Worm (Caenorhabditis elegans) whole organism, L2 larva: ENCODE measurements around the gene sre-6.

Source experiments
- Y55F3AM.14 ChIP-seq: fragments of 200-800 bp; sonication (Bioruptor generic); optimal IDR thresholded peaks from 2 replicates; lab custom pipeline; 2018; ENCODE audit warnings: mild to moderate bottlenecking, missing genetic modification characterization, missing compliant biosample characterization
- ZK546.5 ChIP-seq: sonication (generic microtip); optimal IDR thresholded peaks from 2 replicates; lab custom pipeline; 2017; ENCODE audit warnings: missing biosample characterization, missing genetic modification characterization
- alr-1 ChIP-seq: fragments of 150-350 bp; optimal IDR thresholded peaks from 2 replicates; lab custom pipeline; 2014; ENCODE audit warnings: missing biosample characterization, missing genetic modification characterization
- aly-2 ChIP-seq: fragments of 150-350 bp; optimal IDR thresholded peaks from 2 replicates; lab custom pipeline; 2014; ENCODE audit warnings: missing biosample characterization, missing genetic modification characterization
- ama-1 ChIP-seq: fragments of 150-350 bp; optimal IDR thresholded peaks from 2 replicates; lab custom pipeline; 2018; ENCODE audit warnings: inconsistent platforms
- blmp-1 ChIP-seq: sonication (generic microtip); optimal IDR thresholded peaks from 2 replicates; lab custom pipeline; 2017; ENCODE audit warnings: missing genetic modification characterization, mild to moderate bottlenecking, missing compliant biosample characterization, antibody characterized with exemption, moderate library complexity; ENCODE audit not compliant: insufficient read depth
- ceh-16 ChIP-seq: fragments of 150-350 bp; optimal IDR thresholded peaks from 2 replicates; lab custom pipeline; 2014; ENCODE audit warnings: missing biosample characterization, missing genetic modification characterization
- crh-2 ChIP-seq: sonication (generic microtip); optimal IDR thresholded peaks from 2 replicates; lab custom pipeline; 2017; ENCODE audit warnings: missing biosample characterization, missing genetic modification characterization
- dmd-4 ChIP-seq: sonication (generic microtip); optimal IDR thresholded peaks from 2 replicates; lab custom pipeline; 2017; ENCODE audit warnings: missing biosample characterization, missing genetic modification characterization
- elt-1 ChIP-seq: fragments of 150-350 bp; optimal IDR thresholded peaks from 2 replicates; lab custom pipeline; 2014; ENCODE audit warnings: missing biosample characterization, missing genetic modification characterization
- gmeb-1 ChIP-seq: fragments of 150-350 bp; optimal IDR thresholded peaks from 2 replicates; lab custom pipeline; 2014; ENCODE audit warnings: missing biosample characterization, missing genetic modification characterization
- lin-11 ChIP-seq: fragments of 150-350 bp; sonication (generic microtip); optimal IDR thresholded peaks from 2 replicates; lab custom pipeline; 2014; ENCODE audit warnings: missing biosample characterization, missing genetic modification characterization, inconsistent platforms, mixed read lengths
- lin-13 ChIP-seq: fragments of 150-350 bp; optimal IDR thresholded peaks from 2 replicates; lab custom pipeline; 2014; ENCODE audit warnings: missing biosample characterization, missing genetic modification reagents, missing genetic modification characterization
- lsy-2 ChIP-seq, 2 experiments: fragments of 150-350 bp in 1 of 2; sonication (generic microtip) in 1 of 2; optimal IDR thresholded peaks; 2 replicates each; lab custom pipeline; 2014 to 2017; ENCODE audit warnings: missing biosample characterization in 2 of 2, missing genetic modification characterization in 2 of 2
- mab-5 ChIP-seq: fragments of 150-350 bp; optimal IDR thresholded peaks from 2 replicates; lab custom pipeline; 2014; ENCODE audit warnings: missing biosample characterization, missing genetic modification characterization
- mbf-1 ChIP-seq: sonication (generic microtip); optimal IDR thresholded peaks from 2 replicates; lab custom pipeline; 2017; ENCODE audit warnings: missing biosample characterization, missing genetic modification characterization
- mdl-1 ChIP-seq, 2 experiments: fragments of 150-350 bp in 1 of 2; sonication (generic microtip) in 1 of 2; optimal IDR thresholded peaks; 2 replicates each; lab custom pipeline; 2017; ENCODE audit warnings: missing biosample characterization in 2 of 2, missing genetic modification characterization in 2 of 2
- nhr-10 ChIP-seq: sonication (generic microtip); optimal IDR thresholded peaks from 2 replicates; lab custom pipeline; 2017; ENCODE audit warnings: missing biosample characterization, missing genetic modification characterization
- nhr-12 ChIP-seq: fragments of 150-350 bp; optimal IDR thresholded peaks from 2 replicates; lab custom pipeline; 2014; ENCODE audit warnings: missing biosample characterization, missing genetic modification characterization
- nhr-129 ChIP-seq: fragments of 150-350 bp; optimal IDR thresholded peaks from 2 replicates; lab custom pipeline; 2014; ENCODE audit warnings: missing biosample characterization, missing genetic modification characterization
- nhr-21 ChIP-seq: fragments of 150-350 bp; optimal IDR thresholded peaks from 2 replicates; lab custom pipeline; 2014; ENCODE audit warnings: missing biosample characterization, missing genetic modification characterization
- nhr-25 ChIP-seq: fragments of 150-350 bp; sonication (generic microtip); optimal IDR thresholded peaks from 3 replicates; lab custom pipeline; 2014; ENCODE audit warnings: missing biosample characterization, missing genetic modification characterization
- nhr-6 ChIP-seq: fragments of 150-350 bp; optimal IDR thresholded peaks from 2 replicates; lab custom pipeline; 2014; ENCODE audit warnings: missing biosample characterization, missing genetic modification characterization
- nhr-77 ChIP-seq: fragments of 150-350 bp; optimal IDR thresholded peaks from 2 replicates; lab custom pipeline; 2014; ENCODE audit warnings: missing biosample characterization, missing genetic modification characterization
- peb-1 ChIP-seq: fragments of 150-350 bp; optimal IDR thresholded peaks from 2 replicates; lab custom pipeline; 2014; ENCODE audit warnings: missing biosample characterization, missing genetic modification characterization
- sma-3 ChIP-seq: sonication (generic microtip); optimal IDR thresholded peaks from 2 replicates; lab custom pipeline; 2016; ENCODE audit warnings: missing genetic modification reagents, missing genetic modification characterization, missing compliant biosample characterization
- snpc-4 ChIP-seq: fragments of 150-350 bp; optimal IDR thresholded peaks from 2 replicates; lab custom pipeline; 2014; ENCODE audit warnings: missing biosample characterization, missing genetic modification characterization
- unc-39 ChIP-seq: fragments of 150-350 bp; optimal IDR thresholded peaks from 2 replicates; lab custom pipeline; 2014; ENCODE audit warnings: missing biosample characterization, missing genetic modification characterization
- unc-55 ChIP-seq: fragments of 150-350 bp; sonication (generic microtip); optimal IDR thresholded peaks from 3 replicates; lab custom pipeline; 2014; ENCODE audit warnings: missing biosample characterization, missing genetic modification reagents, missing genetic modification characterization
- zag-1 ChIP-seq: fragments of 150-350 bp; optimal IDR thresholded peaks from 2 replicates; lab custom pipeline; 2014; ENCODE audit warnings: missing biosample characterization, missing genetic modification characterization
- ztf-1 ChIP-seq: fragments of 200-800 bp; sonication (Bioruptor generic); conservative IDR thresholded peaks from 2 replicates; pipeline ENCODE4 v1.3.6; 2022; ENCODE audit warnings: missing genetic modification characterization, missing compliant biosample characterization

Gene sre-6

DNA sequence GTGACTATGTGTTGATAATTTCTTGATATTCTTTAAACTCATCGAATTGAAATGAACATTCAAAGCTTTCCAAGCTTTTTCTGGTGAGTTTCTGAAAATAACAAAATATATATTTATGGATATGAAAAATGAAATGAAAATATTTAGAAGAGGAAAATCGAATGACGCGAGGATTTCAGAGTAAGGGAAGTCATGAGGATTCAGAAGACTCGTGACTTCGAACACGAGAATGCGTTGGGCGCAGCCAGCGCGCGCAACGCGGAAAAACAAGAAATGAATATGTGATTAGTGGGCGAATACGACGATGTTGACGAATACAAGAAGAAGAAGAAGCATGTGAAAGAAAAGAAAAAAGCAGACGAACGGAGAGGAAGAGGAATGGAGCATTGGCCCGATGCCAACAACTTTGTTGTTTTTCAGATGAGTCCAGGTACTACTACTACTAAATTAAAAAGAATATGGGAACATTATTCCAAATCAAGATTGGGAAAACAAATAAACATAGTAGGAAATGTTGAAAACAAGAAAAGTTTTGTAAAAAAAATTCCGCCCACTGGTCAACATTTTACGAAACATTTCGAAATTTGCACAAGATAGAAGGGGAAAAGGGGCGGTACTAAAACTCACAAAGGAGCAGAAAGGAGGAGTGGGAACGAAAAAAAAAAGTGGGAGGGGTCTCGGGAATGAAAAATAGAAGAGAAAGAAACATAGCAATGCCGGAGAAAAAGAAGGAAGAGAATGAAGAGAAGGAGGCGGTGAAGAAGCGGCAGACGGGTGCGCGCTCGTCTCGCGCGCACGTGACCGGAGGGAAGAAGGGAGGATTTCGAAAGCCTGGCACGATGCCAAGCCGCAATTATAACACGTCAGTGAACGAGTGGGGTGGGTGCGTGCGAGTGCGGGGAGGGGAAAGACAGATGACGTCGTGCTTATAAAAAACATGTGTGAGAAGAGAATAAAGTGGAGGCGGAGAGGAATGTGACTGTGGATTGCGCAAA is 47.1 kb downstream of the sre-6 start (continued):
- TF ChIP-seq unc-39 (peak; percentile 43), elt-1 (tag; lab: Kevin White, UChicago) (no peak), aly-2 (no peak)

DNA sequence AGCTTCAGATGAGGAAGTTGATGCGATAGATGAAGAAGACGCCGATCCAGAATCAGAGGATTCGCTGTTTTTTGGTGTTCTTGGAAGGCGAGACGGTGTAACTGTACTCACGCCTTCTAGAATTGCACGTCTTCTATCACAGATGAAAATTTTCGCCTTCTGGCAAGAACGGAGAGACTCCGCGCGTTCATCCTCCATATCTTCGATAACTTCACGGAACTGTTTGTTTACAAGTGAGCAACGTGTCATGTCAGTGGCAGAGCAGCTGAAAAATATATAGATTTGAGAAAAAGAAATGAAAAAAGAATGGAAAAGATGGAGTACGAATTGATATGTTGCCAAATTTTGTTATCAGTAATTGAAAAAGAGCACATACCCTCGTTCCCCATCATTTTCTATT is 48.0 kb downstream of the sre-6 start:
- TF ChIP-seq Y55F3AM.14 (GFP tag; lab: Kevin White, UChicago) (peak; percentile 56), ztf-1 (GFP tag; lab: Robert Waterston, UW) (no peak), dmd-4 (tag; lab: Kevin White, UChicago) (no peak), nhr-21 (tag; lab: Kevin White, UChicago) (no peak), aly-2 (no peak), alr-1 (tag; lab: Kevin White, UChicago) (no peak), snpc-4 (tag; lab: Kevin White, UChicago) (no peak), lin-13 (no peak)

DNA sequence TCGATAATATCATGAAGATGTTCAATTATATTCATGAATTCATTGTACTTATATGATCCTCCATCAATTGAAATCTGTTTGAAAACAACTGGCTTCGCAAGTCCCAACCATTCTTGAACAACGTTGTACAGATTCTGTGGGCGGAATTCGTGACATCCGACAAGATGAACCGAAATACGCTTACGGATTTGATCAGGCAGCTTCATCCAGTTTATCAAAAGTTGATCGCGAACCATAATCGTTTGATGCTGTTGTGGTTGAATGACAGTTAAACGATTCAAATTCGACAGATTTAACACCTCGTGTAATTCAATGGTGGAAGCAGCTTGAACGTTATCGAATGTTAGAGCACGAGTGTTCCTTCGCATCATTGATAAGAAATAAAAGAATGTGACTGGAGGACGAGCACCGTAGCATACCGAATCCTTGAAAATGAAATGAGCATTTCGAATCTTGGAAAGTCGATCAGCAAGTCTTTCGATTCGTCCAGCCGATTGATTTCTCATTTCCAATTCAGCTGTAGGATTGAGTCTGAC is 48.8 kb downstream of the sre-6 start:
- TF ChIP-seq lin-11 (tag; lab: Kevin White, UChicago), result no peak
- TF ChIP-seq elt-1 (tag; lab: Kevin White, UChicago), result no peak
- TF ChIP-seq nhr-129 (tag; lab: Kevin White, UChicago), result no peak

DNA sequence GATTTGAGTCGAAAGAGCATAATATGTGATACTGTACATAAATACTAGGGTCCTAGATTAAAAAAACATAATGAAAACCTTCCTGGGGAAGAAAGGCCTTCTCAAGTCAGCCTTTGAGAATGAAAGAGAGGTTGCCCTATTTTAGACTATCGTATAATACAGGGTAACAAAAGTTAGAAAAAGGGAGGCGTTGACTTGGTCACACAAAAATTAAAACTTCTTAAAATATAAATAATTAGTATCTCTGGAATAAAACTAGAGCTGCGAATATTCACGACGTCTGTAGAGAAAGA is 50.0 kb downstream of the sre-6 start:
- TF ChIP-seq nhr-77 (tag; lab: Kevin White, UChicago) (no peak), elt-1 (tag; lab: Kevin White, UChicago) (no peak), unc-55 (GFP tag; lab: Kevin White, UChicago) (no peak), dmd-4 (tag; lab: Kevin White, UChicago) (no peak), ZK546.5 (tag; lab: Kevin White, UChicago) (no peak), zag-1 (peak; percentile 34), sma-3 (GFP tag; lab: Kevin White, UChicago) (no peak), unc-39 (no peak), mab-5 (tag; lab: Kevin White, UChicago) (no peak), nhr-129 (tag; lab: Kevin White, UChicago) (no peak), nhr-12 (tag; lab: Kevin White, UChicago) (peak; percentile 14), mdl-1 (tag; optimal IDR thresholded peaks at IDR 0.05; lab: Kevin White, UChicago) (no peak), lsy-2 (tag; optimal IDR thresholded peaks at IDR 0.05; lab: Kevin White, UChicago) (no peak), crh-2 (tag; lab: Kevin White, UChicago) (no peak), nhr-10 (no peak)

DNA sequence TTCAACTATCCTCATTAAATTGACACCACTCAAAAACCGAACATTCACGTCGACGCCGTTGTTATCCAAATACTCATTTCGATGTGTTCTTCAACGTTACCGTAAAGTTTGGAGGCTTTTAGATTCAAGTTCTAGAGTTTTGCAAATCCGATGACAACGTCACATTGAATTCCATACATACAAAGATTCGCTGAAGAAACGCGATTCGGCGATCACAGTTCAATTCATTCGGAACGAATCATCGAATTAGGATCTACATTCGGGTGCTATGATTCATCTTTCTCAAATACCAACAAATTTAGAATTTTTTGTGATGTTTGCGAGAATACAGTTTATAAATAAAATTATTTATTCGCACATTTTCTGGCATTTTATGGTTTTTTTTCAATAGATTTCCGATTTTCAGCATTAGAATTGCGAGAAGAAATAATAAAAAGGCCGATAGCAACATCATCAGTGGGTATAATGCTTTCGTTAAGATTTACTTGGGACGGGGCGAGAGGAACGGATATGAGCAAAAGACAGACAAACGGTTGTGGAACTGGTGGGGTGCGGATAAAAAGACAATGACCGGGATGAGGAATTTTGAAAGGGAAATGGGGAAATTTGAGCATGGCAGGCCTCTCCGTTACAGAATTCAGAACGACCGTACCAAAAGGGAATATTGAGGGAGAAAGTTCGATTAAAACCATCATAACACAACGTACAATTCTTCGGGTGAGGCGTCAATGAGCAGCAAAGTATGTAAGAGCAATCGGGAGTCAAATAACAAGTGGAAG is 50.6 kb downstream of the sre-6 start:
- TF ChIP-seq nhr-6 (no peak), lsy-2 (tag; optimal IDR thresholded peaks at IDR 0.05; lab: Kevin White, UChicago) (no peak), Y55F3AM.14 (GFP tag; lab: Kevin White, UChicago) (peak; percentile 66), nhr-77 (tag; lab: Kevin White, UChicago) (no peak), ceh-16 (no peak), nhr-25 (peak; percentile 30), lin-11 (tag; lab: Kevin White, UChicago) (no peak), unc-39 (no peak), nhr-21 (tag; lab: Kevin White, UChicago) (peak; percentile 36), mbf-1 (no peak), aly-2 (no peak), ztf-1 (GFP tag; lab: Robert Waterston, UW) (0 out of 2 replicates have a peak, but pooled peaks have one; percentile 21), blmp-1 (tag; lab: Kevin White, UChicago) (no peak), crh-2 (tag; lab: Kevin White, UChicago) (no peak), ama-1 (lab: Kevin White, UChicago) (peak; percentile 81), sma-3 (GFP tag; lab: Kevin White, UChicago) (peak; percentile 42), peb-1 (no peak), gmeb-1 (tag; lab: Kevin White, UChicago) (no peak)
